Fruit fly (Drosophila melanogaster) whole organism, pupa: ENCODE data around the gene CG33281.
A peak's percentile ranks its signal among the peaks of the same experiment; 100 is the strongest.

Experiments
- CG10348 ChIP-seq: fragments of 200-800 bp; sonication (Bioruptor generic); IDR thresholded peaks from 2 replicates; pipeline ENCODE4 v1.3.6; 2022; ENCODE audit warnings: missing biosample characterization, missing genetic modification characterization
- CG12605 ChIP-seq: fragments of 200-800 bp; sonication (Bioruptor generic); IDR thresholded peaks from 2 replicates; pipeline ENCODE4 v1.3.6; 2022; ENCODE audit warnings: missing biosample characterization, missing genetic modification characterization
- CG13204 ChIP-seq: fragments of 200-800 bp; sonication (Bioruptor generic); optimal IDR thresholded peaks from 2 replicates; lab custom pipeline; 2018; ENCODE audit warnings: missing biosample characterization, mild to moderate bottlenecking, missing genetic modification characterization, moderate library complexity
- CG14655 ChIP-seq: fragments of 200-800 bp; sonication (Bioruptor generic); optimal IDR thresholded peaks from 3 replicates; lab custom pipeline; 2017; ENCODE audit warnings: mild to moderate bottlenecking, missing biosample characterization, missing genetic modification reagents, missing genetic modification characterization
- CG15710 ChIP-seq: fragments of 200-800 bp; sonication (Bioruptor generic); optimal IDR thresholded peaks from 2 replicates; lab custom pipeline; 2018; ENCODE audit warnings: missing biosample characterization, mild to moderate bottlenecking, missing genetic modification characterization, moderate library complexity
- CG17806 ChIP-seq: fragments of 200-800 bp; sonication (Bioruptor generic); optimal IDR thresholded peaks from 2 replicates; lab custom pipeline; 2018; ENCODE audit warnings: missing biosample characterization, mild to moderate bottlenecking, missing genetic modification characterization, moderate library complexity
- CG32121 ChIP-seq: fragments of 200-800 bp; sonication (Bioruptor generic); IDR thresholded peaks from 2 replicates; pipeline ENCODE4 v1.3.6; 2022; ENCODE audit warnings: missing biosample characterization, missing genetic modification characterization
- CG34367 ChIP-seq: fragments of 200-800 bp; sonication (Bioruptor generic); optimal IDR thresholded peaks from 2 replicates; lab custom pipeline; 2018; ENCODE audit warnings: missing biosample characterization, mild to moderate bottlenecking, missing genetic modification characterization
- CG4496 ChIP-seq: fragments of 200-800 bp; sonication (Bioruptor generic); IDR thresholded peaks from 3 replicates; pipeline ENCODE4 v1.3.6; 2022; ENCODE audit warnings: missing biosample characterization, missing genetic modification characterization
- CG8159 ChIP-seq: fragments of 200-800 bp; sonication (Bioruptor generic); optimal IDR thresholded peaks from 3 replicates; lab custom pipeline; 2018; ENCODE audit warnings: missing biosample characterization, mild to moderate bottlenecking, missing genetic modification characterization, moderate library complexity
- CG8301 ChIP-seq: fragments of 200-800 bp; sonication (Bioruptor generic); optimal IDR thresholded peaks from 2 replicates; lab custom pipeline; 2018; ENCODE audit warnings: missing biosample characterization, mild to moderate bottlenecking, missing genetic modification characterization
- CG9948 ChIP-seq: fragments of 200-800 bp; sonication (Bioruptor generic); optimal IDR thresholded peaks from 2 replicates; lab custom pipeline; 2018; ENCODE audit warnings: missing biosample characterization, mild to moderate bottlenecking, missing genetic modification characterization, moderate library complexity
- D1 ChIP-seq: fragments of 200-800 bp; sonication (Bioruptor generic); optimal IDR thresholded peaks from 2 replicates; lab custom pipeline; 2018; ENCODE audit warnings: missing biosample characterization, mild to moderate bottlenecking, missing genetic modification characterization, moderate library complexity
- EcR ChIP-seq: fragments of 200-800 bp; sonication (Bioruptor generic); optimal IDR thresholded peaks from 3 replicates; lab custom pipeline; 2019; ENCODE audit warnings: missing biosample characterization, missing genetic modification characterization, mild to moderate bottlenecking, moderate library complexity, missing genetic modification reagents
- Ets98B ChIP-seq: fragments of 200-800 bp; sonication (Bioruptor generic); IDR thresholded peaks from 2 replicates; pipeline ENCODE4 v1.3.6; 2022; ENCODE audit warnings: missing biosample characterization, missing genetic modification characterization
- Pif1A ChIP-seq: fragments of 200-800 bp; sonication (Bioruptor generic); optimal IDR thresholded peaks from 3 replicates; lab custom pipeline; 2016; ENCODE audit warnings: missing biosample characterization, missing genetic modification characterization
- Pif1B ChIP-seq: fragments of 200-800 bp; sonication (Bioruptor generic); optimal IDR thresholded peaks from 3 replicates; lab custom pipeline; 2016; ENCODE audit warnings: missing biosample characterization, missing genetic modification characterization
- Snoo ChIP-seq: fragments of 200-800 bp; sonication (Bioruptor generic); optimal IDR thresholded peaks from 3 replicates; lab custom pipeline; 2017; ENCODE audit warnings: missing biosample characterization, mild to moderate bottlenecking, missing genetic modification characterization, inconsistent platforms
- fd96Ca ChIP-seq: fragments of 200-800 bp; sonication (Bioruptor generic); IDR thresholded peaks from 3 replicates; pipeline ENCODE4 v1.3.6; 2022; ENCODE audit warnings: missing biosample characterization, missing genetic modification characterization
- gl ChIP-seq: fragments of 200-800 bp; sonication (Bioruptor generic); optimal IDR thresholded peaks from 2 replicates; lab custom pipeline; 2018; ENCODE audit warnings: missing biosample characterization, mild to moderate bottlenecking, missing genetic modification characterization
- rn ChIP-seq: fragments of 200-800 bp; sonication (Bioruptor generic); IDR thresholded peaks from 2 replicates; pipeline ENCODE4 v1.3.6; 2022; ENCODE audit warnings: missing biosample characterization, missing genetic modification characterization

Gene CG33281

dm6 chr2L:3368425-3368824 is 44.4 kb downstream of the CG33281 start:
- TF ChIP-seq CG12605 (no peak), CG9948 (no peak), CG10348 (GFP tag; lab: Robert Waterston, UW) (no peak), CG13204 (GFP tag; lab: Kevin White, UChicago) (no peak), CG14655 (GFP tag; lab: Kevin White, UChicago) (no peak), Snoo (tag; lab: Kevin White, UChicago) (no peak), Pif1A (GFP tag; lab: Kevin White, UChicago) (no peak), CG8159 (tag; lab: Kevin White, UChicago) (no peak), CG4496 (GFP tag; lab: Robert Waterston, UW) (no peak), EcR (GFP tag; lab: Kevin White, UChicago) (no peak)

dm6 chr2L:3369083-3369653 is 45.1 kb downstream of the CG33281 start:
- TF ChIP-seq Pif1A (GFP tag; lab: Kevin White, UChicago) (no peak), Snoo (tag; lab: Kevin White, UChicago) (no peak), CG4496 (GFP tag; lab: Robert Waterston, UW) (no peak), CG14655 (GFP tag; lab: Kevin White, UChicago) (no peak), CG8159 (tag; lab: Kevin White, UChicago) (no peak), CG34367 (tag; lab: Kevin White, UChicago) (no peak), CG9948 (no peak), D1 (no peak), CG32121 (GFP tag; lab: Robert Waterston, UW) (no peak), rn (GFP tag; lab: Robert Waterston, UW) (no peak), fd96Ca (GFP tag; lab: Robert Waterston, UW) (no peak), CG10348 (GFP tag; lab: Robert Waterston, UW) (no peak), EcR (GFP tag; lab: Kevin White, UChicago) (no peak), gl (tag; lab: Kevin White, UChicago) (no peak), CG13204 (GFP tag; lab: Kevin White, UChicago) (no peak), Pif1B (GFP tag; lab: Kevin White, UChicago) (no peak), Ets98B (GFP tag; lab: Robert Waterston, UW) (no peak), CG12605 (no peak), CG15710 (tag; lab: Kevin White, UChicago) (no peak), CG17806 (tag; lab: Kevin White, UChicago) (no peak)

dm6 chr2L:3369822-3370221 is 45.8 kb downstream of the CG33281 start:
- TF ChIP-seq EcR (GFP tag; lab: Kevin White, UChicago) (peak; percentile 42), CG8301 (tag; lab: Kevin White, UChicago) (no peak)

- TF ChIP-seq CG8301 (tag; lab: Kevin White, UChicago) (no peak), Ets98B (GFP tag; lab: Robert Waterston, UW) (no peak), CG4496 (GFP tag; lab: Robert Waterston, UW) (no peak), CG12605 (no peak), CG8159 (tag; lab: Kevin White, UChicago) (no peak), CG10348 (GFP tag; lab: Robert Waterston, UW) (no peak), Snoo (tag; lab: Kevin White, UChicago) (no peak)
Measured at dm6 chr2L:3370920-3371319, 46.9 kb downstream of the CG33281 start.

dm6 chr2L:3371340-3371739 is 47.3 kb downstream of the CG33281 start:
- TF ChIP-seq CG8159 (tag; lab: Kevin White, UChicago) (peak; percentile 45), CG9948 (no peak), CG8301 (tag; lab: Kevin White, UChicago) (no peak), Pif1A (GFP tag; lab: Kevin White, UChicago) (peak; percentile 43), fd96Ca (GFP tag; lab: Robert Waterston, UW) (peak; percentile 77; the same call in 2 of the 3 replicates), CG34367 (tag; lab: Kevin White, UChicago) (no peak), CG10348 (GFP tag; lab: Robert Waterston, UW) (no peak), CG4496 (GFP tag; lab: Robert Waterston, UW) (peak; percentile 62; the same call in 2 of the 3 replicates), CG13204 (GFP tag; lab: Kevin White, UChicago) (no peak), CG12605 (0 out of 2 replicates have a peak, but pooled peaks have one; percentile 58), EcR (GFP tag; lab: Kevin White, UChicago) (peak; percentile 21), rn (GFP tag; lab: Robert Waterston, UW) (no peak), Ets98B (GFP tag; lab: Robert Waterston, UW) (peak; percentile 71), CG32121 (GFP tag; lab: Robert Waterston, UW) (peak; percentile 74), Pif1B (GFP tag; lab: Kevin White, UChicago) (no peak), CG15710 (tag; lab: Kevin White, UChicago) (no peak), CG17806 (tag; lab: Kevin White, UChicago) (peak; percentile 4), gl (tag; lab: Kevin White, UChicago) (no peak)

dm6 chr2L:3371776-3372383 is 47.8 kb downstream of the CG33281 start:
- TF ChIP-seq Pif1A (GFP tag; lab: Kevin White, UChicago) (no peak), D1 (no peak), fd96Ca (GFP tag; lab: Robert Waterston, UW) (no peak), CG12605 (no peak), EcR (GFP tag; lab: Kevin White, UChicago) (no peak), CG10348 (GFP tag; lab: Robert Waterston, UW) (no peak), CG17806 (tag; lab: Kevin White, UChicago) (no peak)
- TF ChIP-seq, all 21 proteins: peak for 0
